Worm (Caenorhabditis elegans): ENCODE measurements around the gene pitr-3.

pitr-3 gene

ce11 chrV:9108219-9108618, 33.0 kb downstream of the pitr-3 start, which contains the start of gene F21C10.18:
TSS of gene F21C10.18 (plus strand) at chrV:9108519.
- no peak for TF ChIP-seq egl-27 (tag; optimal IDR thresholded peaks at IDR 0.05)
- TF ChIP-seq mdt-29 (GFP tag; IDR thresholded peaks at IDR 0.05) = no peak
- TF ChIP-seq madf-5 (GFP tag; IDR thresholded peaks at IDR 0.05) = no peak
- no peak for TF ChIP-seq ceh-62 (tag; optimal IDR thresholded peaks at IDR 0.05)
- no peak for TF ChIP-seq dmd-6 (GFP tag; IDR thresholded peaks at IDR 0.05)
- TF ChIP-seq nhr-76 (tag; optimal IDR thresholded peaks at IDR 0.05) = no peak
- no peak for TF ChIP-seq lim-7 (GFP tag; IDR thresholded peaks at IDR 0.05)
- TF ChIP-seq daf-16 (GFP tag; optimal IDR thresholded peaks at IDR 0.05) = no peak
- no peak for TF ChIP-seq daf-16 (tag; optimal IDR thresholded peaks at IDR 0.05)
- TF ChIP-seq dmd-9 (GFP tag; IDR thresholded peaks at IDR 0.05) = no peak
- no peak for TF ChIP-seq mdl-1 (tag; optimal IDR thresholded peaks at IDR 0.05)

- TF ChIP-seq ZK337.2 (GFP tag; IDR thresholded peaks at IDR 0.05) (no peak), ceh-62 (tag; optimal IDR thresholded peaks at IDR 0.05) (no peak), sdz-12 (GFP tag; optimal IDR thresholded peaks at IDR 0.05) (no peak), egl-27 (tag; optimal IDR thresholded peaks at IDR 0.05) (no peak), spr-1 (tag; optimal IDR thresholded peaks at IDR 0.05) (no peak), lin-13 (GFP tag; optimal IDR thresholded peaks at IDR 0.05) (no peak), zip-2 (tag; optimal IDR thresholded peaks at IDR 0.05) (no peak), zfp-3 (GFP tag; conservative IDR thresholded peaks at IDR 0.05) (no peak)
These were observed 40.1 kb downstream of the pitr-3 start, which contains the start of gene frpr-6 for ce11 chrV:9101062-9101461. TSS of gene frpr-6 (minus strand) at chrV:9101162.

ce11 chrV:9098280-9098973, 42.8 kb downstream of the pitr-3 start, which contains the start of gene F21C10.9:
TSS of gene F21C10.9 (minus strand) at chrV:9098696.
- TF ChIP-seq dmd-6 (GFP tag; IDR thresholded peaks at IDR 0.05) = peak; percentile 12; the same call in 1 of the 2 replicates
- no peak for TF ChIP-seq mxl-3 (GFP tag; optimal IDR thresholded peaks at IDR 0.05)
- TF ChIP-seq hlh-30 (tag; optimal IDR thresholded peaks at IDR 0.05; ENCODE audit: insufficient read depth) = peak; percentile 51
- TF ChIP-seq nhr-28 (tag; optimal IDR thresholded peaks at IDR 0.05) = peak; percentile 94

- TF ChIP-seq lsy-2 (tag; optimal IDR thresholded peaks at IDR 0.05) (no peak), aly-2 (tag; optimal IDR thresholded peaks at IDR 0.05) (no peak), zip-2 (tag; optimal IDR thresholded peaks at IDR 0.05) (no peak), zfp-3 (GFP tag; conservative IDR thresholded peaks at IDR 0.05) (peak; percentile 63; the same call in 1 of the 2 replicates), aha-1 (tag) (peak; percentile 24), hif-1 (tag; optimal IDR thresholded peaks at IDR 0.05) (no peak), nhr-77 (tag; optimal IDR thresholded peaks at IDR 0.05) (no peak), hmg-1.1 (GFP tag; IDR thresholded peaks at IDR 0.05) (no peak), T26A8.4 (GFP tag; IDR thresholded peaks at IDR 0.05) (peak; percentile 18; the same call in 1 of the 2 replicates), duxl-1 (tag; optimal IDR thresholded peaks at IDR 0.05; ENCODE audit: poor library complexity) (no peak), lin-1 (GFP tag; IDR thresholded peaks at IDR 0.05) (no peak), dmd-8 (GFP tag; IDR thresholded peaks at IDR 0.05) (no peak), ama-1 (optimal IDR thresholded peaks at IDR 0.05) (peak; percentile 17), php-3 (GFP tag; IDR thresholded peaks at IDR 0.05) (peak; percentile 17; the same call in 1 of the 2 replicates), ceh-20 (GFP tag; IDR thresholded peaks at IDR 0.05) (no peak), lin-38 (GFP tag; IDR thresholded peaks at IDR 0.05) (peak; percentile 39; the same call in 1 of the 2 replicates), R02D3.7 (tag; optimal IDR thresholded peaks at IDR 0.05) (no peak), nhr-76 (tag; optimal IDR thresholded peaks at IDR 0.05) (no peak), hlh-11 (tag; optimal IDR thresholded peaks at IDR 0.05) (no peak), mep-1 (tag; optimal IDR thresholded peaks at IDR 0.05) (peak; percentile 0)
These were observed 44.0 kb downstream of the pitr-3 start for ce11 chrV:9097213-9097612.
